Worm (Caenorhabditis elegans): ENCODE results near the gene sri-74.

The sri-74 gene

ce11 chrII:2583044-2583443 is at the start of gene sri-74:
sri-74 (minus strand) TSS chrII:2583144.
- TF ChIP-seq tbx-8 (GFP tag; optimal IDR thresholded peaks at IDR 0.05) (no peak), nhr-76 (tag; optimal IDR thresholded peaks at IDR 0.05) (no peak), unc-39 (tag; optimal IDR thresholded peaks at IDR 0.05) (no peak), drap-1 (GFP tag; optimal IDR thresholded peaks at IDR 0.05) (no peak), elt-1 (tag; optimal IDR thresholded peaks at IDR 0.05; ENCODE audit: borderline replicate concordance, insufficient read depth) (no peak), mab-5 (tag; optimal IDR thresholded peaks at IDR 0.05) (no peak), M03D4.4 (tag; optimal IDR thresholded peaks at IDR 0.05) (no peak), nhr-2 (tag; optimal IDR thresholded peaks at IDR 0.05) (no peak), flh-1 (GFP tag; optimal IDR thresholded peaks at IDR 0.05) (no peak), nhr-28 (tag; optimal IDR thresholded peaks at IDR 0.05) (no peak), mls-2 (tag; optimal IDR thresholded peaks at IDR 0.05) (no peak), unc-120 (tag; optimal IDR thresholded peaks at IDR 0.05; ENCODE audit: poor library complexity, severe bottlenecking) (no peak), pha-4 (tag; optimal IDR thresholded peaks at IDR 0.05) (no peak), sem-2 (GFP tag; optimal IDR thresholded peaks at IDR 0.05) (no peak), unc-62 (GFP tag; optimal IDR thresholded peaks at IDR 0.05) (no peak), elt-3 (tag; optimal IDR thresholded peaks at IDR 0.05) (no peak), blmp-1 (tag; optimal IDR thresholded peaks at IDR 0.05) (no peak), cnd-1 (tag; optimal IDR thresholded peaks at IDR 0.05) (no peak)

DNA sequence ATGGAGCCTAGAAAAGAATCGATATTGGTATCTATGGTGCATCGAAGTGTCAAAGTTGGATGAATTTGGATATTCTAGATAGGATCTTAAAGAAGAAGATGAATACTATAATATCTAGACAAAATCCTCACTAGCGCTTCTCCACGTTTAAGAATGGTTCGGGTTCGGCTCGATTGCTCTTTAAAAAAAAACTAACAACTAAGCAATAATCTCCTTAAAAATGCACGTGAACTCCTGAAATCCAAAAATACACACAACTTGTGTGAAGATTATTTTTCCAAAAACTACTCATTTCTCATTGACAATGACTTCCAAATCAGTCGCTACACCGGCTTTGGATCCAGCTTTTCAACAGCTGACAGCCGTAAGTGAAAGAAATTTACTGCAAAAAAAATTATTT is 48.2 kb upstream of the sri-74 start, which contains the start of gene D2062.1:
Gene D2062.1, plus strand, starts transcription at position 301 of the 400 bp plus-strand sequence.
- no peak for TF ChIP-seq snpc-4 (tag; optimal IDR thresholded peaks at IDR 0.05)
- no peak for TF ChIP-seq mep-1 (tag; optimal IDR thresholded peaks at IDR 0.05)
- no peak for TF ChIP-seq unc-39 (tag; optimal IDR thresholded peaks at IDR 0.05)

DNA sequence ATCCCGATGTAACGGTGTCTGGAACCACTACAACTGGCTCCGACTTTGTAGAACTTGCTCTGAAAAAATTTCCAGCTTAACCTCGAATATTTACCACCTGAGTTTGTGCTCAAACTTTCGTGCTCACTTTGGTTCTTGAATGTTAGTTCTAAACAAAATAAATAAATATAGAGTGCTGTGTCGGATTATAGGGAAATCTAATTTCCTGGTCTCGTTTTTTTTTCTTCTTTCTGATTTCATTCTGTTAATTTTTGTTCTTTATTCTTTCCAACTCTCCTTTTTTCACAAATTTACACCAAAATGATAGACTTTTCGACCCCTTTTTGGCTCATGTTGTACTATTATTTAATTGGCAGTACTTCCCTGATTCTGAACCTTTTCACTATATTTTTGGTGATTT is 46.3 kb upstream of the sri-74 start, which contains the start of gene sri-37:
Gene sri-37, plus strand, starts transcription at position 301 of the 400 bp plus-strand sequence.
- TF ChIP-seq elt-1 (tag; optimal IDR thresholded peaks at IDR 0.05; ENCODE audit: borderline replicate concordance, insufficient read depth): no peak
- TF ChIP-seq nhr-2 (tag; optimal IDR thresholded peaks at IDR 0.05): no peak
- no peak for TF ChIP-seq lsy-2 (tag; optimal IDR thresholded peaks at IDR 0.05)

DNA sequence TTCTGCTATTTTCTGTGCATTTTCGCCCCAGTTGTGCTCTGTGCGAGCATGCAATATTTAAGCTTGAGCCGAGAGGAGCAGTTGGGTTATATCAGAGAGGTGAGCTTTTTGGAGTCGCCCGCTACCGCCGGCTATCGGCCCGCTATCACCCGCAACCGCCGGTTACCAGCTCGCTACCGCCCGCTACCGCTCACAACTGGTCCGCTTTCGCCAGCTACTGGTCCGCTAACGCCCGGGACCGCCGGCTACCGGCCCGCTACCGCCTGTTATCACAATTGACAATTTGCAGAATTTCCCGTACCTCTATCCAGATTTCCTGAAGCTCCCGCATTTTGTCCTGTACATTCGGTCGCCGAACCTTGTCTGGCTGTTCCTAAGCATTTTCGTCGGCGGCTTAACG is 45.5 kb upstream of the sri-74 start:
- TF ChIP-seq bed-3 (GFP tag; optimal IDR thresholded peaks at IDR 0.05) (no peak), unc-39 (tag; optimal IDR thresholded peaks at IDR 0.05) (no peak), ces-1 (GFP tag; optimal IDR thresholded peaks at IDR 0.05) (no peak), lin-32 (GFP tag; optimal IDR thresholded peaks at IDR 0.05) (no peak), zip-8 (tag; optimal IDR thresholded peaks at IDR 0.05) (no peak), ham-2 (GFP tag; optimal IDR thresholded peaks at IDR 0.05) (no peak), nhr-28 (tag; optimal IDR thresholded peaks at IDR 0.05) (no peak), pha-4 (tag; optimal IDR thresholded peaks at IDR 0.05) (no peak)

ce11 chrII:2627154-2627799 is 44.3 kb upstream of the sri-74 start, which contains the start of gene sri-71:
sri-71 (plus strand) TSS chrII:2627749.
- TF ChIP-seq unc-39 (tag; optimal IDR thresholded peaks at IDR 0.05) (no peak), sptf-1 (tag; optimal IDR thresholded peaks at IDR 0.05) (peak; percentile 32)

DNA sequence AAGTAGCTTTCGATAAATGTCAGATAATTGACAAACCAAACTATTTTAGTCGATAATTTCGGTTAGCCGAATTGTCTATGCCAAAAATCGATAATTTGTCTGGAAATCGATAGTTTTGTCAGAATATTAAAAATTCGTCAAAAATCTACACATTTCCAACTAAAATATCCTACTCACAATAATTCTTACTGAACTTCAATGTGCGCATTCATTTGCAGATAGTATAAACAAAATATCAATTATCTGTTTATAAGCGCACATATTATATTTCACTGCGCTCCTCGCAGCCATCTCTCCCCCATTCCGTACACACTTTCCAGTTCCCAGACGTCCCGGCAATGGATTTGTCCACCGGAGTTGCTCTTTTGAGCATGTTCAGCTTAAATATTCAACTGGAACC is 41.8 kb upstream of the sri-74 start, which contains the start of gene lgc-28:
Gene lgc-28, plus strand, starts transcription at position 301 of the 400 bp plus-strand sequence.
- TF ChIP-seq ces-1 (GFP tag; optimal IDR thresholded peaks at IDR 0.05) (no peak), ceh-43 (GFP tag; optimal IDR thresholded peaks at IDR 0.05) (no peak), mab-5 (tag; optimal IDR thresholded peaks at IDR 0.05) (no peak), nhr-2 (tag; optimal IDR thresholded peaks at IDR 0.05) (no peak), ceh-83 (GFP tag; optimal IDR thresholded peaks at IDR 0.05) (no peak), M03D4.4 (tag; optimal IDR thresholded peaks at IDR 0.05) (no peak), unc-39 (tag; optimal IDR thresholded peaks at IDR 0.05) (no peak), nhr-76 (tag; optimal IDR thresholded peaks at IDR 0.05) (no peak), ham-2 (GFP tag; optimal IDR thresholded peaks at IDR 0.05) (no peak), flh-1 (GFP tag; optimal IDR thresholded peaks at IDR 0.05) (no peak), lin-13 (tag; optimal IDR thresholded peaks at IDR 0.05) (no peak), elt-1 (tag; optimal IDR thresholded peaks at IDR 0.05; ENCODE audit: borderline replicate concordance, insufficient read depth) (no peak), unc-120 (tag; optimal IDR thresholded peaks at IDR 0.05; ENCODE audit: poor library complexity, severe bottlenecking) (no peak)
